Fruit fly (Drosophila melanogaster): Measurements from ENCODE around the gene CG32512.

The CG32512 gene

DNA sequence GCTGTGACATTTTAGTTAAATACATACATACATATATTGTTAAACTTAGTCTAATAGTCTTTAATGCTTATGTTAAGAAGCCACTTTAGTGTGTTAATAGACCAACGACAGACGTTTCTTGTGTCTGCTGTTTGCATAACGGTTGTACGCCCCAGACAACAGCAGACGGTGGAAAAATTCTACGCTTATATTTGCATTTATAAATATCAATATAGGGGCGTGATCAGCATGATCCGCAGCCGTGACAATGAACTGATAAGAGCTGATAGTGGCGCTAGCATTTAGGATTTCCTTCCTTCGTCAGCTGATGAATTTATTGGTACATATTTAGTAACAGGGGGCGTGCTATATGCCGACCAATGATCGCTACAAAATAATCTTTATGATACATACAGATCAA, 1.6 kb downstream of the CG32512 start:
- TF ChIP-seq Blimp-1 (GFP tag; optimal IDR thresholded peaks at IDR 0.05) = peak; percentile 11
- TF ChIP-seq CG6813 (GFP tag; optimal IDR thresholded peaks at IDR 0.05) = peak; percentile 14
- no peak for TF ChIP-seq HHEX (GFP tag; optimal IDR thresholded peaks at IDR 0.05)
- TF ChIP-seq jigr1 (GFP tag; IDR thresholded peaks at IDR 0.05) = no peak
- TF ChIP-seq CG7987 (GFP tag; optimal IDR thresholded peaks at IDR 0.05) = peak; percentile 51
- TF ChIP-seq CG2678 (tag; optimal IDR thresholded peaks at IDR 0.05) = peak; percentile 2
- no peak for TF ChIP-seq Drgx (GFP tag; IDR thresholded peaks at IDR 0.05)
- TF ChIP-seq hkb (optimal IDR thresholded peaks at IDR 0.05) = no peak
- TF ChIP-seq hkb (GFP tag; IDR thresholded peaks at IDR 0.05) = no peak
- TF ChIP-seq Pdp1 (GFP tag; optimal IDR thresholded peaks at IDR 0.05) = peak in 1 of 2 experiments; percentile 6
- peak; percentile 33 for TF ChIP-seq sens (GFP tag)
- TF ChIP-seq B-H1 (GFP tag; IDR thresholded peaks at IDR 0.05) = no peak
- TF ChIP-seq CG15696 (tag; optimal IDR thresholded peaks at IDR 0.05) = peak; percentile 12
- TF ChIP-seq CG15269 (tag; optimal IDR thresholded peaks at IDR 0.05) = no peak

dm6 chrX:21064927-21065326, 2.4 kb downstream of the CG32512 start:
- TF ChIP-seq Hsf (GFP tag; optimal IDR thresholded peaks at IDR 0.05) (no peak), NfI (GFP tag; optimal IDR thresholded peaks at IDR 0.05) (peak; percentile 10), ap (GFP tag; IDR thresholded peaks at IDR 0.05) (no peak), tio (GFP tag; optimal IDR thresholded peaks at IDR 0.05) (peak; percentile 7), CG30020 (tag; optimal IDR thresholded peaks at IDR 0.05) (no peak), ro (GFP tag; IDR thresholded peaks at IDR 0.05) (no peak), gro (GFP tag; optimal IDR thresholded peaks at IDR 0.05) (no peak), CG17328 (GFP tag; IDR thresholded peaks at IDR 0.05) (no peak), grau (tag; optimal IDR thresholded peaks at IDR 0.05) (no peak), HHEX (GFP tag; optimal IDR thresholded peaks at IDR 0.05) (no peak), pho (GFP tag; optimal IDR thresholded peaks at IDR 0.05) (no peak), CG13624 (GFP tag; optimal IDR thresholded peaks at IDR 0.05) (no peak), CG11696 (GFP tag; IDR thresholded peaks at IDR 0.05) (peak; percentile 72), nom (GFP tag; optimal IDR thresholded peaks at IDR 0.05) (peak; percentile 90), CG16815 (GFP tag; optimal IDR thresholded peaks at IDR 0.05) (no peak), Opbp (GFP tag; IDR thresholded peaks at IDR 0.05; ENCODE audit: partially characterized antibody) (no peak), Ada2b (GFP tag; IDR thresholded peaks at IDR 0.05) (peak; percentile 24; the same call in 1 of the 2 replicates), mld (GFP tag; IDR thresholded peaks at IDR 0.05; ENCODE audit: partially characterized antibody) (no peak), ssp (GFP tag; IDR thresholded peaks at IDR 0.05) (0 out of 2 replicates have a peak, but pooled peaks have one; percentile 8), CG2202 (tag; optimal IDR thresholded peaks at IDR 0.05) (no peak), CG43689 (GFP tag; IDR thresholded peaks at IDR 0.05) (no peak), corto (GFP tag; optimal IDR thresholded peaks at IDR 0.05) (peak; percentile 72), CG6272 (GFP tag; IDR thresholded peaks at IDR 0.05) (no peak), CG4730 (GFP tag; IDR thresholded peaks at IDR 0.05) (no peak), bcd (GFP tag; optimal IDR thresholded peaks at IDR 0.05) (no peak), gsb-n (tag; optimal IDR thresholded peaks at IDR 0.05) (no peak), D19A (tag; optimal IDR thresholded peaks at IDR 0.05) (no peak), salm (tag; optimal IDR thresholded peaks at IDR 0.05) (no peak), CG4360 (GFP tag; IDR thresholded peaks at IDR 0.05) (no peak), danr (GFP tag; IDR thresholded peaks at IDR 0.05) (0 out of 2 replicates have a peak, but pooled peaks have one; percentile 21), dm (GFP tag; optimal IDR thresholded peaks at IDR 0.05) (no peak), slbo (GFP tag; IDR thresholded peaks at IDR 0.05) (no peak), fd3F (GFP tag; optimal IDR thresholded peaks at IDR 0.05) (no peak), Lim3 (GFP tag; IDR thresholded peaks at IDR 0.05) (no peak), sug (tag; optimal IDR thresholded peaks at IDR 0.05) (no peak), CG33557 (GFP tag; optimal IDR thresholded peaks at IDR 0.05) (no peak), sens (GFP tag) (peak; percentile 73), CG14667 (GFP tag; IDR thresholded peaks at IDR 0.05) (no peak), CG11695 (GFP tag; IDR thresholded peaks at IDR 0.05) (no peak)

Measured in whole organism, embryonic.